Worm (Caenorhabditis elegans): Measurements from ENCODE around the gene pqn-41.

pqn-41 gene

ce11 chrIII:1878065-1878464, 27.7 kb upstream of the pqn-41 start, which contains the start of gene smi-1 (continued):
- TF ChIP-seq ceh-32 (tag; optimal IDR thresholded peaks at IDR 0.05; ENCODE audit: poor library complexity) (no peak), mxl-3 (GFP tag; optimal IDR thresholded peaks at IDR 0.05) (no peak), nhr-41 (GFP tag; IDR thresholded peaks at IDR 0.05) (no peak)

DNA sequence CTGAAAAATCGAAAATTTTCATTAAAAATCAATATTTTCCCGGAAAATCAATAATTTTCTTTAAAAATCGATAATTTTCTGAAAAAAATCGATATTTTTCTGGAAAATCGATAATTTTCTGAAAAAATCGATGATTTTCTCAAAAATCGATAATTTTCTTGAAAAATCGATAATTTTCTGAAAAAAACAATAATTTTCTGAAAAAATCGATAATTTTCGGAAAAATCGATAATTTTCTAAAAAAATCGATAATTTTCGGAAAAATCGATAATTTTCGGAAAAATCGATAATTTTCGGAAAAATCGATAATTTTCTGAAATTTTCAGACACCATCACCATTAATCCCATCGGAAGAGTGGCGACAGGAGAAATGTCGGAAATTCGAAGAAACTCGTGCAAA, 26.8 kb upstream of the pqn-41 start:
- TF ChIP-seq gei-8 (GFP tag; optimal IDR thresholded peaks at IDR 0.05) (no peak), daf-19 (GFP tag; conservative IDR thresholded peaks at IDR 0.05) (no peak), dpl-1 (GFP tag; optimal IDR thresholded peaks at IDR 0.05) (no peak), ceh-28 (tag; optimal IDR thresholded peaks at IDR 0.05) (peak; percentile 97), nhr-77 (tag; optimal IDR thresholded peaks at IDR 0.05) (no peak), tag-97 (GFP tag; IDR thresholded peaks at IDR 0.05) (no peak), jun-1 (tag; optimal IDR thresholded peaks at IDR 0.05) (no peak), sdz-12 (GFP tag; optimal IDR thresholded peaks at IDR 0.05) (no peak)

- TF ChIP-seq daf-16 (GFP tag; optimal IDR thresholded peaks at IDR 0.05) (no peak), daf-16 (tag; optimal IDR thresholded peaks at IDR 0.05) (no peak), nhr-28 (tag; optimal IDR thresholded peaks at IDR 0.05) (no peak), ces-1 (GFP tag; optimal IDR thresholded peaks at IDR 0.05) (no peak), Y105C5A.15 (GFP tag; IDR thresholded peaks at IDR 0.05) (no peak), mxl-3 (GFP tag; optimal IDR thresholded peaks at IDR 0.05) (no peak), ceh-28 (tag; optimal IDR thresholded peaks at IDR 0.05) (peak; percentile 93), daf-19 (GFP tag; conservative IDR thresholded peaks at IDR 0.05) (no peak)
Measured at ce11 chrIII:1880221-1880620, 25.5 kb upstream of the pqn-41 start.

- TF ChIP-seq lin-29 (GFP tag; IDR thresholded peaks at IDR 0.05) (no peak), mes-2 (tag; optimal IDR thresholded peaks at IDR 0.05; ENCODE audit: poor library complexity, severe bottlenecking) (no peak), nhr-42 (GFP tag; IDR thresholded peaks at IDR 0.05) (no peak), ceh-28 (tag; optimal IDR thresholded peaks at IDR 0.05) (peak; percentile 83)
Measured at ce11 chrIII:1882678-1883077, 23.1 kb upstream of the pqn-41 start.

DNA sequence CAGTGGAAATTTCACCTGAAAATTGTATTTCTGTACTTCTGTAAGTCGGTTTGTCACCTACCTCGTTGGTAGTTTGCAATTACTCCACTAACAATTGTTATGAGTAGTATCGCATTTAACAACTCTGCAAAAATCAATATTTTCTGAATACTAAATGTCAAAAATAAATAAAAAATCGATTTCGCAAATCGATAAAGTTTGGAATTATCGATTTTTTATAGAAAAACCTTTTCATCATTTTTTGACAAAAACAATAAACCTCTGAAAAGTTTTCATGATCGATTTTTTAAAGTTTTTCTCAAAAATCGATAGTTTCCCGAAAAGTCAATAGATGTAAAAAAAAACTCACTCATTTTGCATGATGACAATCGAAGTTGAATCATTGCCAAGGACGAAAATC, 18.8 kb upstream of the pqn-41 start:
- TF ChIP-seq ceh-28 (tag; optimal IDR thresholded peaks at IDR 0.05): peak; percentile 84
- TF ChIP-seq spr-3 (GFP tag; optimal IDR thresholded peaks at IDR 0.05): no peak
- no peak for TF ChIP-seq nhr-77 (tag; optimal IDR thresholded peaks at IDR 0.05)
- TF ChIP-seq ctbp-1 (GFP tag; IDR thresholded peaks at IDR 0.05): no peak
- no peak for TF ChIP-seq ceh-32 (tag; optimal IDR thresholded peaks at IDR 0.05; ENCODE audit: poor library complexity)

DNA sequence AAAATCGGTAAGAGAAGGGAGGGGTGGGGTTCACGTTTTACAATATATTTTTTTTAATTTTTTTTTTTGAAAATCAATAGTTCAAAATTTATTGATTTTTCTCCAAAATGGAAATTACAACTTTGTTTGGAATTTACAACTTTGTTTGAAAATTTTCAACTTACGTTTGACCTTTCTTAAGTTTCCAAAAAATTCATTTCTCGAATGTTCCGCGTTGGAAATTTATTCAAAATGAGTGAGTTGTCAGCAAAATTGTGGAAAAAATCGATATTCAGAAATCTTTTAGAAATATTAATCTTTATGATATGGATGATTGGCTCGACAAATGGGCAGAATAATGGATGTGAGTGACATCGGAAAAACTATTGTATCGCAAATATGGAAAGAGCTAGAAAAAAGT, 18.4 kb upstream of the pqn-41 start, which contains the start of gene B0524.3:
B0524.3 (plus strand) TSS at position 301 of the 400 bp plus-strand sequence.
- TF ChIP-seq daf-19 (GFP tag; conservative IDR thresholded peaks at IDR 0.05) (no peak), jun-1 (tag; optimal IDR thresholded peaks at IDR 0.05) (no peak), saeg-2 (GFP tag; IDR thresholded peaks at IDR 0.05) (no peak), dpl-1 (GFP tag; optimal IDR thresholded peaks at IDR 0.05) (no peak), aly-2 (tag; optimal IDR thresholded peaks at IDR 0.05) (no peak), nhr-11 (tag; optimal IDR thresholded peaks at IDR 0.05) (no peak), dmd-8 (GFP tag; IDR thresholded peaks at IDR 0.05) (no peak), ZK546.5 (tag; optimal IDR thresholded peaks at IDR 0.05) (no peak), ceh-82 (tag; optimal IDR thresholded peaks at IDR 0.05) (no peak), snpc-1.2 (GFP tag; IDR thresholded peaks at IDR 0.05) (no peak), ceh-44 (GFP tag; IDR thresholded peaks at IDR 0.05) (no peak), D1046.2 (GFP tag; IDR thresholded peaks at IDR 0.05) (no peak), unc-130 (GFP tag; optimal IDR thresholded peaks at IDR 0.05) (no peak), Y75B8A.6 (GFP tag; IDR thresholded peaks at IDR 0.05) (no peak), nhr-6 (tag; optimal IDR thresholded peaks at IDR 0.05) (no peak)
